Worm (Caenorhabditis elegans) whole organism, L4 larva: ENCODE results near the gene T03G6.7.

Experiments used
- D1046.2 ChIP-seq: fragments of 200-800 bp; sonication (Bioruptor generic); IDR thresholded peaks from 2 replicates; pipeline ENCODE4 v1.3.6; 2022; ENCODE audit warnings: missing genetic modification characterization, missing compliant biosample characterization
- F10B5.3 ChIP-seq: sonication (generic microtip); optimal IDR thresholded peaks from 2 replicates; lab custom pipeline; 2016; ENCODE audit warnings: mild to moderate bottlenecking, missing genetic modification characterization, missing compliant biosample characterization
- F37D6.2 ChIP-seq: sonication (generic microtip); optimal IDR thresholded peaks from 2 replicates; lab custom pipeline; 2016; ENCODE audit warnings: mild to moderate bottlenecking, missing genetic modification characterization, missing compliant biosample characterization
- R02D3.7 ChIP-seq: fragments of 150-350 bp; sonication (generic microtip); optimal IDR thresholded peaks from 3 replicates; lab custom pipeline; 2014; ENCODE audit warnings: missing biosample characterization, missing genetic modification characterization
- T20F7.1 ChIP-seq: fragments of 200-800 bp; sonication (Bioruptor generic); optimal IDR thresholded peaks from 2 replicates; lab custom pipeline; 2018; ENCODE audit warnings: mild to moderate bottlenecking, missing genetic modification characterization, missing compliant biosample characterization
- T26A8.4 ChIP-seq: fragments of 200-800 bp; sonication (Bioruptor generic); IDR thresholded peaks from 2 replicates; pipeline ENCODE4 v1.3.6; 2022; ENCODE audit warnings: missing genetic modification characterization, missing compliant biosample characterization
- Y5F2A.4 ChIP-seq: fragments of 200-800 bp; sonication (Bioruptor generic); optimal IDR thresholded peaks from 2 replicates; lab custom pipeline; 2018; ENCODE audit warnings: mild to moderate bottlenecking, missing genetic modification characterization, missing compliant biosample characterization
- Y75B8A.6 ChIP-seq: fragments of 200-800 bp; sonication (Bioruptor generic); IDR thresholded peaks from 2 replicates; pipeline ENCODE4 v1.3.6; 2022; ENCODE audit warnings: missing genetic modification reagents, missing genetic modification characterization, missing compliant biosample characterization
- ZK546.5 ChIP-seq, 2 experiments: sonication (generic microtip); optimal IDR thresholded peaks; 2 replicates each; lab custom pipeline; 2017; ENCODE audit warnings: missing biosample characterization in 2 of 2, missing genetic modification characterization in 2 of 2
- aly-2 ChIP-seq: sonication (generic microtip); optimal IDR thresholded peaks from 2 replicates; lab custom pipeline; 2018; ENCODE audit warnings: missing biosample characterization, missing genetic modification characterization
- ama-1 ChIP-seq: fragments of 150-350 bp; optimal IDR thresholded peaks from 2 replicates; lab custom pipeline; 2014; ENCODE audit warnings: inconsistent platforms, mixed read lengths
- arid-1 ChIP-seq: fragments of 200-800 bp; sonication (Bioruptor generic); conservative IDR thresholded peaks from 2 replicates; pipeline ENCODE4 v1.3.6; 2022; ENCODE audit warnings: missing genetic modification reagents, missing genetic modification characterization, missing compliant biosample characterization
- ceh-20 ChIP-seq: fragments of 200-800 bp; sonication (Bioruptor generic); IDR thresholded peaks from 2 replicates; pipeline ENCODE4 v1.3.6; 2022; ENCODE audit warnings: missing genetic modification reagents, missing genetic modification characterization, missing compliant biosample characterization
- ces-1 ChIP-seq: fragments of 150-350 bp; sonication (generic microtip); optimal IDR thresholded peaks from 4 replicates; lab custom pipeline; 2014; ENCODE audit warnings: missing biosample characterization, missing genetic modification reagents, missing genetic modification characterization
- cey-2 ChIP-seq: sonication (generic microtip); optimal IDR thresholded peaks from 3 replicates; lab custom pipeline; 2017; ENCODE audit warnings: missing genetic modification characterization, mild to moderate bottlenecking, missing compliant biosample characterization, antibody characterized with exemption, borderline replicate concordance; ENCODE audit not compliant: insufficient read depth
- ctbp-1 ChIP-seq: fragments of 200-800 bp; sonication (Bioruptor generic); IDR thresholded peaks from 2 replicates; pipeline ENCODE4 v1.3.6; 2022; ENCODE audit warnings: missing genetic modification reagents, missing genetic modification characterization, missing compliant biosample characterization
- dmd-6 ChIP-seq: fragments of 200-800 bp; sonication (Bioruptor generic); IDR thresholded peaks from 2 replicates; pipeline ENCODE4 v1.3.6; 2022; ENCODE audit warnings: missing genetic modification reagents, missing genetic modification characterization, missing compliant biosample characterization
- dmd-8 ChIP-seq: fragments of 200-800 bp; sonication (Bioruptor generic); IDR thresholded peaks from 2 replicates; pipeline ENCODE4 v1.3.6; 2022; ENCODE audit warnings: missing genetic modification characterization, missing compliant biosample characterization
- dve-1 ChIP-seq: sonication (generic microtip); optimal IDR thresholded peaks from 2 replicates; lab custom pipeline; 2017; ENCODE audit warnings: antibody characterized with exemption, mild to moderate bottlenecking, missing genetic modification characterization, missing compliant biosample characterization; ENCODE audit not compliant: insufficient read depth
- egl-27 ChIP-seq: sonication (generic microtip); optimal IDR thresholded peaks from 3 replicates; lab custom pipeline; 2017; ENCODE audit warnings: missing biosample characterization, missing genetic modification reagents, missing genetic modification characterization
- hif-1 ChIP-seq, 2 experiments: sonication (generic microtip); optimal IDR thresholded peaks; 2 replicates each; lab custom pipeline; 2016 to 2017; ENCODE audit warnings: missing compliant biosample characterization in 2 of 2, missing genetic modification characterization in 2 of 2, missing genetic modification reagents in 2 of 2, missing genotype in 2 of 2, mild to moderate bottlenecking in 1 of 2
- hlh-30 ChIP-seq: sonication (generic microtip); optimal IDR thresholded peaks from 2 replicates; lab custom pipeline; 2017; ENCODE audit warnings: antibody characterized with exemption, mild to moderate bottlenecking, missing genetic modification characterization, missing compliant biosample characterization; ENCODE audit not compliant: insufficient read depth
- lim-7 ChIP-seq: fragments of 200-800 bp; sonication (Bioruptor generic); IDR thresholded peaks from 2 replicates; pipeline ENCODE4 v1.3.6; 2022; ENCODE audit warnings: missing genetic modification characterization, missing compliant biosample characterization
- lin-13 ChIP-seq: fragments of 150-350 bp; optimal IDR thresholded peaks from 2 replicates; lab custom pipeline; 2014; ENCODE audit warnings: missing biosample characterization, missing genetic modification reagents, missing genetic modification characterization
- lin-15B ChIP-seq: fragments of 150-350 bp; sonication (generic microtip); optimal IDR thresholded peaks from 3 replicates; lab custom pipeline; 2014; ENCODE audit warnings: missing biosample characterization, missing genetic modification characterization
- lin-39 ChIP-seq: fragments of 150-350 bp; optimal IDR thresholded peaks from 2 replicates; lab custom pipeline; 2014; ENCODE audit warnings: missing biosample characterization, missing genetic modification reagents, missing genetic modification characterization
- madf-9 ChIP-seq: fragments of 200-800 bp; sonication (Bioruptor generic); conservative IDR thresholded peaks from 2 replicates; pipeline ENCODE4 v1.3.6; 2022; ENCODE audit warnings: missing genetic modification reagents, missing genetic modification characterization, missing compliant biosample characterization
- mep-1 ChIP-seq: fragments of 150-350 bp; sonication (generic microtip); optimal IDR thresholded peaks from 3 replicates; lab custom pipeline; 2014; ENCODE audit warnings: missing biosample characterization, missing genetic modification characterization
- mes-2 ChIP-seq: sonication (generic microtip); optimal IDR thresholded peaks from 2 replicates; lab custom pipeline; 2016; ENCODE audit warnings: missing genotype, mild to moderate bottlenecking, missing genetic modification characterization, missing compliant biosample characterization; ENCODE audit not compliant: poor library complexity, severe bottlenecking
- mxl-3 ChIP-seq: fragments of 200-800 bp; sonication (Bioruptor generic); optimal IDR thresholded peaks from 2 replicates; lab custom pipeline; 2018; ENCODE audit warnings: mild to moderate bottlenecking, missing genetic modification characterization, missing compliant biosample characterization
- nhr-102 ChIP-seq: sonication (generic microtip); optimal IDR thresholded peaks from 2 replicates; lab custom pipeline; 2016; ENCODE audit warnings: mild to moderate bottlenecking, missing genetic modification characterization, moderate library complexity, missing compliant biosample characterization
- nhr-11 ChIP-seq: fragments of 150-350 bp; optimal IDR thresholded peaks from 2 replicates; lab custom pipeline; 2014; ENCODE audit warnings: missing biosample characterization, missing genetic modification characterization
- nhr-237 ChIP-seq: sonication (generic microtip); optimal IDR thresholded peaks from 2 replicates; lab custom pipeline; 2017; ENCODE audit warnings: missing biosample characterization, missing genetic modification characterization
- nhr-25 ChIP-seq: sonication (generic microtip); optimal IDR thresholded peaks from 2 replicates; lab custom pipeline; 2017; ENCODE audit warnings: missing genetic modification characterization, mild to moderate bottlenecking, missing compliant biosample characterization, antibody characterized with exemption, moderate library complexity, borderline replicate concordance; ENCODE audit not compliant: insufficient read depth
- nhr-41 ChIP-seq: fragments of 200-800 bp; sonication (Bioruptor generic); IDR thresholded peaks from 2 replicates; pipeline ENCODE4 v1.3.6; 2022; ENCODE audit warnings: missing genetic modification reagents, missing genetic modification characterization, missing compliant biosample characterization
- nhr-42 ChIP-seq: fragments of 200-800 bp; sonication (Bioruptor generic); IDR thresholded peaks from 2 replicates; pipeline ENCODE4 v1.3.6; 2022; ENCODE audit warnings: missing genetic modification characterization, missing compliant biosample characterization
- nhr-48 ChIP-seq: sonication (generic microtip); optimal IDR thresholded peaks from 2 replicates; lab custom pipeline; 2016; ENCODE audit warnings: mild to moderate bottlenecking, missing genetic modification characterization, missing compliant biosample characterization
- nhr-76 ChIP-seq: fragments of 150-350 bp; optimal IDR thresholded peaks from 2 replicates; lab custom pipeline; 2014; ENCODE audit warnings: missing biosample characterization, missing genetic modification characterization
- nhr-77 ChIP-seq: fragments of 150-350 bp; optimal IDR thresholded peaks from 2 replicates; lab custom pipeline; 2014; ENCODE audit warnings: missing biosample characterization, missing genetic modification characterization
- pha-4 ChIP-seq, 2 experiments: fragments of 150-350 bp in 1 of 2; fragments of 200-800 bp in 1 of 2; sonication (Bioruptor generic) in 1 of 2; IDR thresholded peaks in 1 of 2; optimal IDR thresholded peaks in 1 of 2; 2 replicates each; pipeline versions ENCODE4 v1.3.6 to Lab custom; 2014 to 2022; ENCODE audit warnings: missing genetic modification characterization in 2 of 2, missing genetic modification reagents in 2 of 2, missing biosample characterization in 1 of 2, missing compliant biosample characterization in 1 of 2
- pqm-1 ChIP-seq: sonication (generic microtip); optimal IDR thresholded peaks from 2 replicates; lab custom pipeline; 2017; ENCODE audit warnings: missing biosample characterization, missing genetic modification characterization
- rbr-2 ChIP-seq: sonication (generic microtip); optimal IDR thresholded peaks from 2 replicates; lab custom pipeline; 2016; ENCODE audit warnings: missing genotype, missing genetic modification characterization, missing compliant biosample characterization
- saeg-2 ChIP-seq: fragments of 200-800 bp; sonication (Bioruptor generic); IDR thresholded peaks from 2 replicates; pipeline ENCODE4 v1.3.6; 2022; ENCODE audit warnings: missing genetic modification reagents, missing genetic modification characterization, missing compliant biosample characterization
- sdz-12 ChIP-seq: fragments of 200-800 bp; sonication (Bioruptor generic); optimal IDR thresholded peaks from 2 replicates; lab custom pipeline; 2018; ENCODE audit warnings: mild to moderate bottlenecking, missing genetic modification characterization, missing compliant biosample characterization
- set-16 ChIP-seq: fragments of 200-800 bp; sonication (Bioruptor generic); IDR thresholded peaks from 2 replicates; pipeline ENCODE4 v1.3.6; 2022; ENCODE audit warnings: missing genetic modification reagents, missing genetic modification characterization, missing compliant biosample characterization
- snpc-1.2 ChIP-seq: fragments of 200-800 bp; sonication (Bioruptor generic); IDR thresholded peaks from 2 replicates; pipeline ENCODE4 v1.3.6; 2022; ENCODE audit warnings: missing genetic modification reagents, missing genetic modification characterization, missing compliant biosample characterization
- snpc-4 ChIP-seq: fragments of 150-350 bp; optimal IDR thresholded peaks from 2 replicates; lab custom pipeline; 2014; ENCODE audit warnings: missing biosample characterization, missing genetic modification characterization
- spr-3 ChIP-seq: fragments of 200-800 bp; sonication (Bioruptor generic); optimal IDR thresholded peaks from 2 replicates; lab custom pipeline; 2018; ENCODE audit warnings: mild to moderate bottlenecking, missing genetic modification characterization, missing compliant biosample characterization
- vab-7 ChIP-seq: fragments of 200-800 bp; sonication (Bioruptor generic); IDR thresholded peaks from 2 replicates; pipeline ENCODE4 v1.3.6; 2022; ENCODE audit warnings: missing genetic modification reagents, missing genetic modification characterization, missing compliant biosample characterization
- ztf-7 ChIP-seq: fragments of 150-350 bp; optimal IDR thresholded peaks from 2 replicates; lab custom pipeline; 2014; ENCODE audit warnings: missing biosample characterization, missing genetic modification characterization

Gene T03G6.7

DNA sequence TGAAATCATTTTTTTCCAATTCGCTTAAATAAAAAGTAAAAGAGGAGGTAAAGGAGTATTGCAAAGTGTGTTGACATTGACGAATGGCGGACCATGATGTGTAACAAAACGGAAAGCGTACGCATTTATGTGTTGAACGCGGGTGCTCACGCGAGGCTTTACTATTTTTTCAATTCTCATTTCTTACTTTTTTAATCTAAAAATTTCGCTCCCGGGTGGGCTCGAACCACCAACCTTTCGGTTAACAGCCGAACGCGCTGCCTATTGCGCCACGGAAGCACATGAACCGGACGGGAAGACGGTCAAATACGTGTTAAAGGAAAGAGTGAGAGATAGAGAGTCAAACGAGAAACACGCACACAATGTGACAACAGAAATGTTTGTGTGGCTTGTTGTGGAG, 44.5 kb upstream of the T03G6.7 start:
- TF ChIP-seq nhr-76 (tag; lab: Kevin White, UChicago) (no peak), T20F7.1 (peak; percentile 28), snpc-4 (tag; lab: Kevin White, UChicago) (no peak), nhr-102 (tag; lab: Kevin White, UChicago) (peak; percentile 57), arid-1 (GFP tag; lab: Robert Waterston, UW) (peak; percentile 73), nhr-77 (tag; lab: Kevin White, UChicago) (peak; percentile 60), cey-2 (tag; lab: Kevin White, UChicago) (no peak), T26A8.4 (GFP tag; lab: Robert Waterston, UW) (peak; percentile 80), nhr-11 (tag; lab: Kevin White, UChicago) (peak; percentile 75), mxl-3 (no peak), vab-7 (GFP tag; lab: Robert Waterston, UW) (peak; percentile 87), rbr-2 (tag; lab: Kevin White, UChicago) (peak; percentile 69), lin-13 (peak; percentile 71), ces-1 (GFP tag; lab: Kevin White, UChicago) (no peak), dmd-8 (GFP tag; lab: Robert Waterston, UW) (peak; percentile 89), ztf-7 (tag; lab: Kevin White, UChicago) (peak; percentile 33), lin-15B (tag; lab: Kevin White, UChicago) (no peak), nhr-42 (GFP tag; lab: Robert Waterston, UW) (peak; percentile 79), Y5F2A.4 (GFP tag; lab: Kevin White, UChicago) (peak; percentile 45), ctbp-1 (GFP tag; lab: Robert Waterston, UW) (peak; percentile 83), dmd-6 (GFP tag; lab: Robert Waterston, UW) (peak; percentile 74), spr-3 (GFP tag; lab: Kevin White, UChicago) (peak; percentile 7), ZK546.5 (tag; optimal IDR thresholded peaks at IDR 0.05; lab: Kevin White, UChicago) (no peak), nhr-48 (tag; lab: Kevin White, UChicago) (peak; percentile 59), hif-1 (tag; optimal IDR thresholded peaks at IDR 0.05; lab: Kevin White, UChicago) (peak; percentile 43 to 68), mes-2 (tag; lab: Kevin White, UChicago) (peak; percentile 74), snpc-1.2 (GFP tag; lab: Robert Waterston, UW) (peak; percentile 90), set-16 (peak; percentile 28; the same call in 1 of the 2 replicates), egl-27 (tag; lab: Kevin White, UChicago) (no peak), lim-7 (peak; percentile 81), lin-39 (tag; lab: Kevin White, UChicago) (no peak), nhr-25 (tag; lab: Kevin White, UChicago) (no peak), hlh-30 (tag; lab: Kevin White, UChicago) (peak; percentile 75), madf-9 (GFP tag; lab: Robert Waterston, UW) (peak; percentile 55), F37D6.2 (tag; lab: Kevin White, UChicago) (peak; percentile 7), mep-1 (tag; lab: Kevin White, UChicago) (peak; percentile 89), Y75B8A.6 (GFP tag; lab: Robert Waterston, UW) (0 out of 2 replicates have a peak, but pooled peaks have one; percentile 72), ama-1 (lab: Kevin White, UChicago) (no peak), pha-4 (GFP tag; IDR thresholded peaks at IDR 0.05; lab: Robert Waterston, UW) (peak; percentile 81), pha-4 (tag; optimal IDR thresholded peaks at IDR 0.05; lab: Kevin White, UChicago) (no peak), ceh-20 (peak; percentile 11; the same call in 1 of the 2 replicates), dve-1 (peak; percentile 69), pqm-1 (tag; lab: Kevin White, UChicago) (no peak), saeg-2 (GFP tag; lab: Robert Waterston, UW) (no peak), R02D3.7 (no peak), nhr-41 (GFP tag; lab: Robert Waterston, UW) (peak; percentile 88), F10B5.3 (tag; lab: Kevin White, UChicago) (peak; percentile 61), D1046.2 (no peak), nhr-237 (tag; lab: Kevin White, UChicago) (no peak), sdz-12 (GFP tag; lab: Kevin White, UChicago) (peak; percentile 62), aly-2 (tag; lab: Kevin White, UChicago) (peak; percentile 57)
